Worm (Caenorhabditis elegans) whole organism, L1 larva: Measurements from ENCODE around the gene nhr-115.

Source experiments
- C16A3.4 ChIP-seq: fragments of 150-350 bp; optimal IDR thresholded peaks from 2 replicates; lab custom pipeline; 2014; ENCODE audit warnings: missing biosample characterization, missing genetic modification characterization
- F16B12.6 ChIP-seq: fragments of 150-350 bp; optimal IDR thresholded peaks from 2 replicates; lab custom pipeline; 2014; ENCODE audit warnings: missing biosample characterization, missing genetic modification characterization
- aly-2 ChIP-seq: fragments of 150-350 bp; optimal IDR thresholded peaks from 2 replicates; lab custom pipeline; 2014; ENCODE audit warnings: missing biosample characterization, missing genetic modification characterization
- ama-1 ChIP-seq: fragments of 150-350 bp; optimal IDR thresholded peaks from 2 replicates; lab custom pipeline; 2014
- blmp-1 ChIP-seq: fragments of 150-350 bp; optimal IDR thresholded peaks from 2 replicates; lab custom pipeline; 2014; ENCODE audit warnings: missing biosample characterization, missing genetic modification characterization
- ceh-8 ChIP-seq: fragments of 200-800 bp; sonication (Bioruptor generic); optimal IDR thresholded peaks from 2 replicates; lab custom pipeline; 2018; ENCODE audit warnings: mild to moderate bottlenecking, missing genetic modification characterization, moderate library complexity, missing compliant biosample characterization
- ceh-88 ChIP-seq: fragments of 200-800 bp; sonication (Bioruptor generic); IDR thresholded peaks from 2 replicates; pipeline ENCODE4 v1.3.6; 2022; ENCODE audit warnings: missing genetic modification characterization, missing compliant biosample characterization
- ceh-90 ChIP-seq: sonication (generic microtip); optimal IDR thresholded peaks from 2 replicates; lab custom pipeline; 2016; ENCODE audit warnings: missing genetic modification characterization, missing compliant biosample characterization
- dpl-1 ChIP-seq, 3 experiments: fragments of 150-350 bp in 2 of 3; sonication (generic microtip) in 1 of 3; optimal IDR thresholded peaks; 2 replicates each; lab custom pipeline; 2014 to 2017; ENCODE audit warnings: missing biosample characterization in 3 of 3, missing genetic modification characterization in 3 of 3, missing genetic modification reagents in 3 of 3
- dsc-1 ChIP-seq: sonication (generic microtip); optimal IDR thresholded peaks from 2 replicates; lab custom pipeline; 2016; ENCODE audit warnings: mild to moderate bottlenecking, missing genetic modification characterization, missing compliant biosample characterization
- efl-1 ChIP-seq, 4 experiments: fragments of 150-350 bp; optimal IDR thresholded peaks in 3 of 4; peaks in 1 of 4; 1 replicate in 1 of 4; 2 replicates in 3 of 4; lab custom pipeline; 2014; ENCODE audit warnings: missing biosample characterization in 2 of 4, missing genetic modification characterization in 2 of 4, missing genetic modification reagents in 2 of 4
- egl-13 ChIP-seq: sonication (generic microtip); optimal IDR thresholded peaks from 2 replicates; lab custom pipeline; 2016; ENCODE audit warnings: missing genotype, missing genetic modification reagents, missing genetic modification characterization, missing compliant biosample characterization
- elt-3 ChIP-seq, 6 experiments: fragments of 150-350 bp in 1 of 6; sonication (generic microtip); optimal IDR thresholded peaks; 2 replicates each; lab custom pipeline; 2017 to 2018; ENCODE audit warnings: missing biosample characterization in 6 of 6, missing genetic modification characterization in 6 of 6, inconsistent platforms in 1 of 6
- fkh-8 ChIP-seq: sonication (generic microtip); optimal IDR thresholded peaks from 2 replicates; lab custom pipeline; 2016; ENCODE audit warnings: mild to moderate bottlenecking, missing genetic modification characterization, missing compliant biosample characterization
- fos-1 ChIP-seq: fragments of 150-350 bp; optimal IDR thresholded peaks from 2 replicates; lab custom pipeline; 2014; ENCODE audit warnings: missing biosample characterization, missing genetic modification characterization
- grh-1 ChIP-seq: fragments of 200-800 bp; sonication (Bioruptor generic); IDR thresholded peaks from 2 replicates; pipeline ENCODE4 v1.3.6; 2022; ENCODE audit warnings: missing genetic modification reagents, missing genetic modification characterization, missing compliant biosample characterization
- hlh-17 ChIP-seq: fragments of 200-800 bp; sonication (Bioruptor generic); optimal IDR thresholded peaks from 2 replicates; lab custom pipeline; 2018; ENCODE audit warnings: missing genetic modification characterization, mild to moderate bottlenecking, missing compliant biosample characterization, moderate library complexity, borderline replicate concordance
- hlh-4 ChIP-seq: sonication (generic microtip); optimal IDR thresholded peaks from 2 replicates; lab custom pipeline; 2016; ENCODE audit warnings: mild to moderate bottlenecking, missing genetic modification characterization, missing compliant biosample characterization
- hpl-2 ChIP-seq: fragments of 150-350 bp; optimal IDR thresholded peaks from 2 replicates; lab custom pipeline; 2014; ENCODE audit warnings: missing biosample characterization, missing genetic modification reagents, missing genetic modification characterization
- irx-1 ChIP-seq: sonication (generic microtip); optimal IDR thresholded peaks from 2 replicates; lab custom pipeline; 2016; ENCODE audit warnings: missing genetic modification characterization, missing compliant biosample characterization
- lin-13 ChIP-seq: fragments of 150-350 bp; optimal IDR thresholded peaks from 2 replicates; lab custom pipeline; 2014; ENCODE audit warnings: missing biosample characterization, missing genetic modification reagents, missing genetic modification characterization
- lin-14 ChIP-seq: fragments of 200-800 bp; sonication (Bioruptor generic); optimal IDR thresholded peaks from 2 replicates; lab custom pipeline; 2018; ENCODE audit warnings: mild to moderate bottlenecking, missing genetic modification characterization, moderate library complexity, missing compliant biosample characterization
- lin-35 ChIP-seq, 2 experiments: fragments of 150-350 bp; optimal IDR thresholded peaks; 2 replicates each; lab custom pipeline; 2014; ENCODE audit warnings: missing biosample characterization in 2 of 2, missing genetic modification characterization in 2 of 2, missing genetic modification reagents in 2 of 2
- lin-39 ChIP-seq: fragments of 150-350 bp; optimal IDR thresholded peaks from 2 replicates; lab custom pipeline; 2014; ENCODE audit warnings: missing biosample characterization, missing genetic modification reagents, missing genetic modification characterization
- lir-3 ChIP-seq: sonication (generic microtip); optimal IDR thresholded peaks from 2 replicates; lab custom pipeline; 2016; ENCODE audit warnings: mild to moderate bottlenecking, missing genetic modification characterization, moderate library complexity, missing compliant biosample characterization; ENCODE audit not compliant: poor library complexity
- mef-2 ChIP-seq: fragments of 150-350 bp; optimal IDR thresholded peaks from 2 replicates; lab custom pipeline; 2014; ENCODE audit warnings: missing biosample characterization, missing genetic modification characterization
- nhr-11 ChIP-seq: fragments of 150-350 bp; optimal IDR thresholded peaks from 2 replicates; lab custom pipeline; 2014; ENCODE audit warnings: missing biosample characterization, missing genetic modification characterization
- nhr-20 ChIP-seq: sonication (generic microtip); optimal IDR thresholded peaks from 2 replicates; lab custom pipeline; 2016; ENCODE audit warnings: mild to moderate bottlenecking, missing genetic modification characterization, missing compliant biosample characterization
- nhr-237 ChIP-seq: fragments of 150-350 bp; optimal IDR thresholded peaks from 2 replicates; lab custom pipeline; 2014; ENCODE audit warnings: missing biosample characterization, missing genetic modification characterization
- nhr-47 ChIP-seq: sonication (generic microtip); optimal IDR thresholded peaks from 2 replicates; lab custom pipeline; 2016; ENCODE audit warnings: mild to moderate bottlenecking, missing genetic modification characterization, moderate library complexity, missing compliant biosample characterization
- nhr-71 ChIP-seq: sonication (generic microtip); optimal IDR thresholded peaks from 2 replicates; lab custom pipeline; 2016; ENCODE audit warnings: mild to moderate bottlenecking, missing genetic modification characterization, moderate library complexity, missing compliant biosample characterization
- nhr-76 ChIP-seq: sonication (generic microtip); optimal IDR thresholded peaks from 2 replicates; lab custom pipeline; 2017; ENCODE audit warnings: missing biosample characterization, missing genetic modification characterization
- nhr-84 ChIP-seq: sonication (generic microtip); optimal IDR thresholded peaks from 2 replicates; lab custom pipeline; 2017; ENCODE audit warnings: missing biosample characterization, missing genetic modification characterization
- nhr-85 ChIP-seq: sonication (generic microtip); peaks from one replicate; lab custom pipeline; 2016; ENCODE audit warnings: missing genetic modification characterization, inconsistent platforms, missing compliant biosample characterization
- pag-3 ChIP-seq: sonication (generic microtip); optimal IDR thresholded peaks from 2 replicates; lab custom pipeline; 2017; ENCODE audit warnings: missing genetic modification characterization, mild to moderate bottlenecking, missing compliant biosample characterization, antibody characterized with exemption, borderline replicate concordance; ENCODE audit not compliant: insufficient read depth
- pqm-1 ChIP-seq: sonication (generic microtip); optimal IDR thresholded peaks from 3 replicates; lab custom pipeline; 2017; ENCODE audit warnings: missing biosample characterization, missing genetic modification characterization
- snu-23 ChIP-seq: sonication (generic microtip); optimal IDR thresholded peaks from 2 replicates; lab custom pipeline; 2016; ENCODE audit warnings: missing genetic modification characterization, missing compliant biosample characterization
- sox-4 ChIP-seq: sonication (generic microtip); optimal IDR thresholded peaks from 2 replicates; lab custom pipeline; 2016; ENCODE audit warnings: missing genetic modification characterization, missing compliant biosample characterization
- tbx-2 ChIP-seq: sonication (generic microtip); optimal IDR thresholded peaks from 2 replicates; lab custom pipeline; 2016; ENCODE audit warnings: missing genetic modification characterization, missing compliant biosample characterization
- tlp-1 ChIP-seq: fragments of 150-350 bp; optimal IDR thresholded peaks from 2 replicates; lab custom pipeline; 2014; ENCODE audit warnings: missing biosample characterization, missing genetic modification characterization
- unc-30 ChIP-seq: sonication (generic microtip); optimal IDR thresholded peaks from 2 replicates; lab custom pipeline; 2017; ENCODE audit warnings: missing biosample characterization, missing genetic modification characterization
- unc-62 ChIP-seq: fragments of 150-350 bp; optimal IDR thresholded peaks from 2 replicates; lab custom pipeline; 2014; ENCODE audit warnings: missing biosample characterization, missing genetic modification reagents, missing genetic modification characterization
- unc-86 ChIP-seq: sonication (generic microtip); optimal IDR thresholded peaks from 2 replicates; lab custom pipeline; 2016; ENCODE audit warnings: missing genetic modification characterization, missing compliant biosample characterization
- vab-15 ChIP-seq: sonication (generic microtip); optimal IDR thresholded peaks from 2 replicates; lab custom pipeline; 2017; ENCODE audit warnings: missing genotype, mild to moderate bottlenecking, missing genetic modification characterization, missing compliant biosample characterization
- xbp-1 ChIP-seq: sonication (generic microtip); optimal IDR thresholded peaks from 2 replicates; lab custom pipeline; 2016; ENCODE audit warnings: missing genetic modification characterization, missing compliant biosample characterization
- ztf-11 ChIP-seq, 2 experiments: sonication (generic microtip); optimal IDR thresholded peaks; 2 replicates each; lab custom pipeline; 2016 to 2017; ENCODE audit warnings: missing genetic modification characterization in 2 of 2, missing biosample characterization in 1 of 2, missing compliant biosample characterization in 1 of 2

nhr-115 gene

DNA sequence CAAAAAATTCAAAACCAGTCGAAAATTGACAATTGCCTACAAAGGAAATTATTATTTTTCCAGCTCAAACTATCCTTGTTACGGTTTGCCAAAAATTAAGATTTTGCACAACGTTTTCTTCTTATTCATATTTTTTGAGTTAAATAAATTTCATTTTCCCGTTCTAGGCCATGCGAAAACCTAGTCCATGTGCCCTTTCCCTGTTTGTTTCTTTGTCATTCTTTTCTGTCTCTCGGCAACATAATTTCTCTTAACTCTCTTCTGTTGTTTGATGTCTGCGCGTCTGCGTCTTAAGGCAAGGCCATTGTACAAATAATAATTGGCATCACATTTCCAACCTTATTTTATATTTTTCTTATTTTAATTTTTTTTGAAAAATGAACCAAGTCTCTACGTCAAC is 10.8 kb upstream of the nhr-115 start, which contains the start of gene nhr-228 (continued):
- peak; percentile 30 for TF ChIP-seq irx-1 (tag; lab: Kevin White, UChicago)
- TF ChIP-seq C16A3.4 (tag; lab: Kevin White, UChicago) = peak; percentile 45
- TF ChIP-seq ztf-11 (tag; optimal IDR thresholded peaks at IDR 0.05; lab: Kevin White, UChicago) = no peak
- peak; percentile 30 for TF ChIP-seq tbx-2 (tag; lab: Kevin White, UChicago)
- TF ChIP-seq dsc-1 (tag; lab: Kevin White, UChicago) = no peak
- no peak for TF ChIP-seq lir-3 (tag; lab: Kevin White, UChicago)
- no peak for TF ChIP-seq lin-39 (tag; lab: Kevin White, UChicago)
- TF ChIP-seq nhr-84 = no peak
- no peak for TF ChIP-seq unc-86
- TF ChIP-seq nhr-85 (tag; lab: Kevin White, UChicago) = no peak
- no peak for TF ChIP-seq hlh-4 (tag; lab: Kevin White, UChicago)
- TF ChIP-seq mef-2 (tag; lab: Kevin White, UChicago) = no peak
- TF ChIP-seq hlh-17 (GFP tag; lab: Kevin White, UChicago) = no peak
- TF ChIP-seq nhr-47 (tag; lab: Kevin White, UChicago) = peak; percentile 43
- TF ChIP-seq lin-14 (GFP tag; lab: Kevin White, UChicago) = peak; percentile 96
- no peak for TF ChIP-seq egl-13 (tag; lab: Kevin White, UChicago)
- no peak for TF ChIP-seq F16B12.6
- no peak for TF ChIP-seq tlp-1 (tag; lab: Kevin White, UChicago)
- no peak for TF ChIP-seq nhr-76
- TF ChIP-seq fkh-8 (tag; lab: Kevin White, UChicago) = peak; percentile 35
- TF ChIP-seq hpl-2 (GFP tag; lab: Kevin White, UChicago) = no peak
- TF ChIP-seq vab-15 (tag; lab: Kevin White, UChicago) = no peak
- no peak for TF ChIP-seq ceh-90
- peak; percentile 62 for TF ChIP-seq snu-23 (GFP tag; lab: Kevin White, UChicago)
- TF ChIP-seq unc-62 (GFP tag; lab: Kevin White, UChicago) = no peak
- TF ChIP-seq pag-3 (tag; lab: Kevin White, UChicago) = peak; percentile 24
- TF ChIP-seq sox-4 = no peak
- TF ChIP-seq nhr-20 = peak; percentile 67
- TF ChIP-seq lin-35 (GFP tag; optimal IDR thresholded peaks at IDR 0.05; lab: Kevin White, UChicago) = peak; percentile 38 to 56
- TF ChIP-seq elt-3 (tag; optimal IDR thresholded peaks at IDR 0.05; lab: Kevin White, UChicago) = peak in 1 of 6 experiments; percentile 47
- TF ChIP-seq nhr-71 (tag; lab: Kevin White, UChicago) = peak; percentile 63
- no peak for TF ChIP-seq ceh-8 (GFP tag; lab: Kevin White, UChicago)
- no peak for TF ChIP-seq aly-2 (tag; lab: Kevin White, UChicago)
- TF ChIP-seq pqm-1 (tag; lab: Kevin White, UChicago) = no peak
- TF ChIP-seq dpl-1 (GFP tag; optimal IDR thresholded peaks at IDR 0.05; lab: Kevin White, UChicago) = peak in 2 of 3 experiments; percentile 9 to 56
- peak; percentile 60 to 63 for TF ChIP-seq efl-1 (optimal IDR thresholded peaks at IDR 0.05; lab: Kevin White, UChicago)
- peak; percentile 20 to 88 for TF ChIP-seq efl-1 (GFP tag; optimal IDR thresholded peaks at IDR 0.05 in 1 of 2; lab: Kevin White, UChicago)

ce11 chrV:2285107-2285506 is 7.2 kb upstream of the nhr-115 start, which contains the start of gene nhr-227:
Gene nhr-227, plus strand, starts transcription at chrV:2285432.
- TF ChIP-seq xbp-1 (tag; lab: Kevin White, UChicago) (no peak), efl-1 (optimal IDR thresholded peaks at IDR 0.05; lab: Kevin White, UChicago) (no peak), efl-1 (GFP tag; optimal IDR thresholded peaks at IDR 0.05 in 1 of 2; lab: Kevin White, UChicago) (peak in 1 of 2 experiments; percentile 89), nhr-11 (no peak)

DNA sequence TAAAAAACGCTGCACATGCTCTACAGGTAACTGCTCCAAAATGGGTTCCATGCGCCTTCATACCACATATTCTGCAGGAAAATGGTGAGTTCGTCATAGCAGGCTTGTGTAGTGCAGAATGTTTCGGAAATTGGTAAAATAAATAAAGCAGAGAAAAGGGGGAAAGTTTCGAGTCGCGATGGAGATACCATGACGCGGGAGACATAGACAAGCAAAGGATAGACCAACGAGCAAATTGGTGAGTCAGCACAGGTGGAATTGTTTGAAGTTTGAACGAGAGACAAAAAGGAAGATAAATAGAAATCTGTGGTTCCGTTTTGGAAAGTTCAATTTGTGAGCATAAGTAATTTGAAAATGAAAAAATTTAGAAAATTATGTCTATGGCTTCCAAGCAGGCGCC is 2.0 kb upstream of the nhr-115 start, which contains the start of gene nhr-225:
Gene nhr-225 (minus strand): TSS at position 146 of the 400 bp plus-strand sequence.
- no peak for TF ChIP-seq ceh-90
- no peak for TF ChIP-seq fos-1 (tag; lab: Kevin White, UChicago)
- no peak for TF ChIP-seq ama-1 (lab: Kevin White, UChicago)
- no peak for TF ChIP-seq blmp-1 (tag; lab: Kevin White, UChicago)
- TF ChIP-seq lin-13 (GFP tag; lab: Kevin White, UChicago) = no peak
- TF ChIP-seq dpl-1 (GFP tag; optimal IDR thresholded peaks at IDR 0.05; lab: Kevin White, UChicago) = no peak
- TF ChIP-seq dsc-1 (tag; lab: Kevin White, UChicago) = no peak
- no peak for TF ChIP-seq grh-1 (GFP tag; lab: Robert Waterston, UW)
- TF ChIP-seq ceh-88 = no peak
- TF ChIP-seq nhr-76 = no peak
- no peak for TF ChIP-seq nhr-237 (tag; lab: Kevin White, UChicago)
- no peak for TF ChIP-seq unc-30 (tag; lab: Kevin White, UChicago)
- TF ChIP-seq, all 84 proteins: peak for 0
